Fruit fly (Drosophila melanogaster): Measurements from ENCODE around the gene Qtzl.

dm6 chr2L:12044613-12045350 lies 49.2 kb downstream of the Qtzl start, which contains the start of gene CG6785:
- TF ChIP-seq Dek (tag; optimal IDR thresholded peaks at IDR 0.05) (peak; percentile 72), tio (GFP tag; optimal IDR thresholded peaks at IDR 0.05) (no peak), D19A (tag; optimal IDR thresholded peaks at IDR 0.05) (peak; percentile 67), Tbp (GFP tag; optimal IDR thresholded peaks at IDR 0.05) (no peak), kah (GFP tag; optimal IDR thresholded peaks at IDR 0.05) (peak; percentile 97), CG7271 (tag; optimal IDR thresholded peaks at IDR 0.05) (peak; percentile 18)

Data from whole organism, embryonic.